ENCODE assay signal across 2 fruit fly cellular contexts in genomic region chrX:13135702-13136101, dm6.
TF ChIP-seq lines count a peak whose summit lies in the region.

No protein-coding gene starts in this region.

TF ChIP-seq in whole organism, embryonic, 481 proteins besides CTCF, POLR2A, EP300 and RAD21 (continued from another document and continues in another):
- peak; percentile 16; the same call in 1 of the 3 replicates for TF ChIP-seq B-H1 (GFP tag; IDR thresholded peaks at IDR 0.05; lab: Robert Waterston, UW)
- no peak for TF ChIP-seq cas (GFP tag; IDR thresholded peaks at IDR 0.05; lab: Robert Waterston, UW)
- peak; percentile 54; the same call in 1 of the 2 replicates for TF ChIP-seq CG43689 (GFP tag; IDR thresholded peaks at IDR 0.05; lab: Robert Waterston, UW)
- no peak for TF ChIP-seq CG12236 (GFP tag; optimal IDR thresholded peaks at IDR 0.05; lab: Kevin White, UChicago)
- no peak for TF ChIP-seq br (optimal IDR thresholded peaks at IDR 0.05; lab: Kevin White, UChicago)
- TF ChIP-seq ewg (GFP tag; optimal IDR thresholded peaks at IDR 0.05; lab: Kevin White, UChicago) = peak; percentile 34
- peak; percentile 28 for TF ChIP-seq gcm (GFP tag; optimal IDR thresholded peaks at IDR 0.05; lab: Kevin White, UChicago)
- TF ChIP-seq salm (tag; optimal IDR thresholded peaks at IDR 0.05; lab: Kevin White, UChicago) = peak; percentile 20
- TF ChIP-seq Atf3 (GFP tag; optimal IDR thresholded peaks at IDR 0.05; lab: Kevin White, UChicago) = peak; percentile 36
- TF ChIP-seq CG1792 (GFP tag; optimal IDR thresholded peaks at IDR 0.05; lab: Kevin White, UChicago) = no peak
- peak; percentile 28 for TF ChIP-seq CG18476 (GFP tag; optimal IDR thresholded peaks at IDR 0.05; lab: Kevin White, UChicago)
- no peak for TF ChIP-seq tup (GFP tag; optimal IDR thresholded peaks at IDR 0.05; lab: Kevin White, UChicago)
- TF ChIP-seq CG16779 (GFP tag; IDR thresholded peaks at IDR 0.05; lab: Robert Waterston, UW) = no peak
- peak; percentile 59 for TF ChIP-seq CoRest (tag; optimal IDR thresholded peaks at IDR 0.05; lab: Kevin White, UChicago)
- peak; percentile 40; the same call in 1 of the 2 replicates for TF ChIP-seq sim (GFP tag; IDR thresholded peaks at IDR 0.05; lab: Robert Waterston, UW)
- TF ChIP-seq CG3847 (GFP tag; IDR thresholded peaks at IDR 0.05; lab: Robert Waterston, UW) = no peak
- peak; percentile 61; the same call in 2 of the 3 replicates for TF ChIP-seq Optix (GFP tag; IDR thresholded peaks at IDR 0.05; lab: Robert Waterston, UW)
- TF ChIP-seq CG18599 (GFP tag; optimal IDR thresholded peaks at IDR 0.05; lab: Kevin White, UChicago) = peak; percentile 31
- TF ChIP-seq mirr (GFP tag; optimal IDR thresholded peaks at IDR 0.05; lab: Kevin White, UChicago) = no peak
- no peak for TF ChIP-seq bowl (GFP tag; IDR thresholded peaks at IDR 0.05; lab: Robert Waterston, UW)
- peak; percentile 24 for TF ChIP-seq pb (GFP tag; optimal IDR thresholded peaks at IDR 0.05; lab: Kevin White, UChicago)
- peak; percentile 45 for TF ChIP-seq Fer3 (tag; optimal IDR thresholded peaks at IDR 0.05; lab: Kevin White, UChicago)
- no peak; the same call in 1 of the 2 replicates for TF ChIP-seq CG4360 (GFP tag; IDR thresholded peaks at IDR 0.05; lab: Robert Waterston, UW)
- no peak for TF ChIP-seq B-H2 (GFP tag; optimal IDR thresholded peaks at IDR 0.05; lab: Kevin White, UChicago)
- TF ChIP-seq CG6175 (GFP tag; IDR thresholded peaks at IDR 0.05; lab: Robert Waterston, UW) = no peak
- TF ChIP-seq CG8478 (optimal IDR thresholded peaks at IDR 0.05; lab: Kevin White, UChicago) = no peak
- no peak for TF ChIP-seq CG3838 (GFP tag; optimal IDR thresholded peaks at IDR 0.05; lab: Kevin White, UChicago)
- TF ChIP-seq tin (GFP tag; optimal IDR thresholded peaks at IDR 0.05; lab: Kevin White, UChicago) = peak; percentile 56
- 0 out of 3 replicates have a peak, but pooled peaks have one; percentile 23 for TF ChIP-seq croc (GFP tag; conservative IDR thresholded peaks at IDR 0.05; lab: Robert Waterston, UW)
- TF ChIP-seq CG6813 (GFP tag; optimal IDR thresholded peaks at IDR 0.05; lab: Kevin White, UChicago) = peak; percentile 31
- TF ChIP-seq Camta (GFP tag; optimal IDR thresholded peaks at IDR 0.05; lab: Kevin White, UChicago) = peak; percentile 25
- no peak for TF ChIP-seq Taf1 (GFP tag; IDR thresholded peaks at IDR 0.05; lab: Robert Waterston, UW)
- peak; percentile 83 for TF ChIP-seq CG17359 (tag; optimal IDR thresholded peaks at IDR 0.05; lab: Kevin White, UChicago)
- no peak for TF ChIP-seq D19B (GFP tag; optimal IDR thresholded peaks at IDR 0.05; lab: Kevin White, UChicago)
- peak; percentile 52 for TF ChIP-seq bcd (GFP tag; optimal IDR thresholded peaks at IDR 0.05; lab: Kevin White, UChicago)
- TF ChIP-seq Lim3 (GFP tag; IDR thresholded peaks at IDR 0.05; lab: Robert Waterston, UW) = no peak
- no peak for TF ChIP-seq Bdp1 (GFP tag; optimal IDR thresholded peaks at IDR 0.05; lab: Kevin White, UChicago)
- peak; percentile 33 to 44 for TF ChIP-seq Pdp1 (GFP tag; optimal IDR thresholded peaks at IDR 0.05; lab: Kevin White, UChicago)
- TF ChIP-seq TFAM (GFP tag; optimal IDR thresholded peaks at IDR 0.05; lab: Kevin White, UChicago) = no peak
- no peak for TF ChIP-seq her (GFP tag; optimal IDR thresholded peaks at IDR 0.05; lab: Kevin White, UChicago)
- no peak for TF ChIP-seq exex (tag; optimal IDR thresholded peaks at IDR 0.05; lab: Kevin White, UChicago)
- no peak for TF ChIP-seq nerfin-2 (GFP tag; IDR thresholded peaks at IDR 0.05; lab: Robert Waterston, UW; ENCODE audit: partially characterized antibody)
- TF ChIP-seq chif (GFP tag; optimal IDR thresholded peaks at IDR 0.05; lab: Kevin White, UChicago) = peak; percentile 42 to 56
- no peak for TF ChIP-seq HLH54F (GFP tag; optimal IDR thresholded peaks at IDR 0.05; lab: Kevin White, UChicago)
- peak; percentile 67 for TF ChIP-seq CG30403 (GFP tag; optimal IDR thresholded peaks at IDR 0.05; lab: Kevin White, UChicago)
- peak; percentile 9 for TF ChIP-seq tx (GFP tag; optimal IDR thresholded peaks at IDR 0.05; lab: Kevin White, UChicago)
- peak; percentile 19 for TF ChIP-seq gcm2 (GFP tag; optimal IDR thresholded peaks at IDR 0.05; lab: Kevin White, UChicago)
- peak; percentile 19 for TF ChIP-seq kay (GFP tag; optimal IDR thresholded peaks at IDR 0.05; lab: Kevin White, UChicago)
- TF ChIP-seq Mad (GFP tag; optimal IDR thresholded peaks at IDR 0.05; lab: Kevin White, UChicago) = no peak
- TF ChIP-seq ERR (GFP tag; optimal IDR thresholded peaks at IDR 0.05; lab: Kevin White, UChicago) = no peak
- no peak for TF ChIP-seq CG31224 (GFP tag; IDR thresholded peaks at IDR 0.05; lab: Robert Waterston, UW)
- no peak for TF ChIP-seq CG1647 (GFP tag; optimal IDR thresholded peaks at IDR 0.05; lab: Kevin White, UChicago)
- TF ChIP-seq ac (GFP tag; optimal IDR thresholded peaks at IDR 0.05; lab: Kevin White, UChicago) = no peak
- peak; percentile 39 for TF ChIP-seq Atf-2 (GFP tag; optimal IDR thresholded peaks at IDR 0.05; lab: Kevin White, UChicago)
- TF ChIP-seq pan (optimal IDR thresholded peaks at IDR 0.05; lab: Kevin White, UChicago) = no peak
- peak in 1 of 2 experiments; percentile 43 for TF ChIP-seq pan (GFP tag; optimal IDR thresholded peaks at IDR 0.05 in 1 of 2, IDR thresholded peaks at IDR 0.05 in 1 of 2)
- peak; percentile 76 for TF ChIP-seq Ptx1 (GFP tag; IDR thresholded peaks at IDR 0.05; lab: Robert Waterston, UW)
- TF ChIP-seq hth (optimal IDR thresholded peaks at IDR 0.05; lab: Kevin White, UChicago) = no peak
- TF ChIP-seq dysf (GFP tag; IDR thresholded peaks at IDR 0.05; lab: Robert Waterston, UW) = peak; percentile 61
- peak; percentile 46 for TF ChIP-seq kah (GFP tag; optimal IDR thresholded peaks at IDR 0.05; lab: Kevin White, UChicago)
- TF ChIP-seq dmrt99B (tag; optimal IDR thresholded peaks at IDR 0.05; lab: Kevin White, UChicago) = peak; percentile 84
- TF ChIP-seq CG10979 (tag; optimal IDR thresholded peaks at IDR 0.05; lab: Kevin White, UChicago) = peak; percentile 52
- peak; percentile 8 for TF ChIP-seq HHEX (GFP tag; optimal IDR thresholded peaks at IDR 0.05; lab: Kevin White, UChicago)
- no peak for TF ChIP-seq CG3995 (GFP tag; optimal IDR thresholded peaks at IDR 0.05; lab: Kevin White, UChicago)
- peak; percentile 37 for TF ChIP-seq lilli (GFP tag; optimal IDR thresholded peaks at IDR 0.05; lab: Kevin White, UChicago)
- TF ChIP-seq CG9876 (GFP tag; optimal IDR thresholded peaks at IDR 0.05; lab: Kevin White, UChicago) = no peak
- TF ChIP-seq Atf6 (GFP tag; IDR thresholded peaks at IDR 0.05; lab: Robert Waterston, UW) = peak; percentile 43; the same call in 1 of the 2 replicates

TF ChIP-seq in whole organism, prepupa, 60 proteins besides CTCF, POLR2A, EP300 and RAD21 (continued from another document):
- TF ChIP-seq Sox14 (GFP tag; optimal IDR thresholded peaks at IDR 0.05; lab: Kevin White, UChicago) (peak; percentile 35), Blimp-1 (GFP tag; optimal IDR thresholded peaks at IDR 0.05; lab: Kevin White, UChicago) (no peak), CG3032 (tag; optimal IDR thresholded peaks at IDR 0.05; lab: Kevin White, UChicago) (no peak), CG10669 (GFP tag; optimal IDR thresholded peaks at IDR 0.05; lab: Kevin White, UChicago) (peak; percentile 25), lz (GFP tag; optimal IDR thresholded peaks at IDR 0.05; lab: Kevin White, UChicago) (peak; percentile 53), dac (GFP tag; optimal IDR thresholded peaks at IDR 0.05; lab: Kevin White, UChicago) (peak; percentile 47), CG10631 (GFP tag; optimal IDR thresholded peaks at IDR 0.05; lab: Kevin White, UChicago) (no peak), Gug (GFP tag; IDR thresholded peaks at IDR 0.05; lab: Robert Waterston, UW) (no peak; the same call in 1 of the 2 replicates), CG32006 (GFP tag; optimal IDR thresholded peaks at IDR 0.05; lab: Kevin White, UChicago) (peak; percentile 71), CG16779 (tag; optimal IDR thresholded peaks at IDR 0.05; lab: Kevin White, UChicago) (no peak), svp (GFP tag; lab: Kevin White, UChicago) (peak; percentile 83), topi (GFP tag; optimal IDR thresholded peaks at IDR 0.05; lab: Kevin White, UChicago) (peak; percentile 60), vri (GFP tag; optimal IDR thresholded peaks at IDR 0.05; lab: Kevin White, UChicago) (no peak), fd85E (GFP tag; optimal IDR thresholded peaks at IDR 0.05; lab: Kevin White, UChicago) (no peak), CG6792 (GFP tag; optimal IDR thresholded peaks at IDR 0.05; lab: Kevin White, UChicago) (peak; percentile 41), Smox (GFP tag; optimal IDR thresholded peaks at IDR 0.05; lab: Kevin White, UChicago) (peak; percentile 34), Hr4 (GFP tag; optimal IDR thresholded peaks at IDR 0.05; lab: Kevin White, UChicago) (peak; percentile 77), CG6276 (GFP tag; optimal IDR thresholded peaks at IDR 0.05; lab: Kevin White, UChicago) (peak; percentile 67), CG11762 (GFP tag; optimal IDR thresholded peaks at IDR 0.05; lab: Kevin White, UChicago; ENCODE audit: insufficient read depth) (peak; percentile 34), esn (GFP tag; optimal IDR thresholded peaks at IDR 0.05; lab: Kevin White, UChicago) (peak; percentile 56), spab (GFP tag; optimal IDR thresholded peaks at IDR 0.05; lab: Kevin White, UChicago) (no peak), eg (GFP tag; IDR thresholded peaks at IDR 0.05; lab: Robert Waterston, UW) (peak; percentile 80), net (GFP tag; optimal IDR thresholded peaks at IDR 0.05; lab: Kevin White, UChicago) (peak; percentile 65), achi (GFP tag; optimal IDR thresholded peaks at IDR 0.05; lab: Kevin White, UChicago) (peak; percentile 56), pdm3 (GFP tag; optimal IDR thresholded peaks at IDR 0.05; lab: Kevin White, UChicago) (peak; percentile 62), cyc (GFP tag; optimal IDR thresholded peaks at IDR 0.05; lab: Kevin White, UChicago) (peak; percentile 53), Eip78C (GFP tag; lab: Kevin White, UChicago) (peak; percentile 86), CG31627 (GFP tag; optimal IDR thresholded peaks at IDR 0.05; lab: Kevin White, UChicago) (peak; percentile 55), Hr38 (GFP tag; optimal IDR thresholded peaks at IDR 0.05; lab: Kevin White, UChicago) (no peak), CG9139 (GFP tag; optimal IDR thresholded peaks at IDR 0.05; lab: Kevin White, UChicago) (no peak), CG7368 (GFP tag; optimal IDR thresholded peaks at IDR 0.05; lab: Kevin White, UChicago) (peak; percentile 61), CG3919 (GFP tag; optimal IDR thresholded peaks at IDR 0.05; lab: Kevin White, UChicago) (peak; percentile 72), CG11902 (GFP tag; optimal IDR thresholded peaks at IDR 0.05; lab: Kevin White, UChicago) (no peak), Ets21C (GFP tag; optimal IDR thresholded peaks at IDR 0.05; lab: Kevin White, UChicago) (peak; percentile 29), dsx (GFP tag; optimal IDR thresholded peaks at IDR 0.05; lab: Kevin White, UChicago; ENCODE audit: poor library complexity, severe bottlenecking) (no peak), Lpt (GFP tag; optimal IDR thresholded peaks at IDR 0.05; lab: Kevin White, UChicago) (peak; percentile 27)
